Worm (Caenorhabditis elegans): ENCODE measurements around the gene fbxb-62.
A peak's percentile ranks its signal among the peaks of the same experiment; 100 is the strongest.

fbxb-62 gene

DNA sequence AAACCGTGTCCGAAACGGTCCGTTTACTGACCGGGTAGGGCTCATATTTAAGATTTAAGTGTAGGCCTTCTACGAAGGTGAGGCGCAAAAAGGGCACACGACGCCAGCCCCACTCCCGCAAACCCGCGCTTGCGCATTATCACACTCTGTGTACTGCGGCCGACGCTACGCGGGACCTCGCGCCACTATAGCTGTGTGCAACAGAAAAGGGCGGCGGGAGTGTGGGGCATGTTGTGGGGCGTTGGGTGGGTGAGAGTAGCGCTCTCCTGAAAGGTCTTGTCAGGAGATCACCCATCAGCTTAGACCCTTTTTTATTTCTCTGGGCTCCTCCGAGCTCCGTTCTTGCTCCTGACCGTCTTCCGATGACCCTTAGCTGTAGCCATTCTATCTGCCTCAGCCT is 6.3 kb upstream of the fbxb-62 start:
- TF ChIP-seq flt-1 (GFP tag; IDR thresholded peaks at IDR 0.05): no peak
- no peak for TF ChIP-seq med-1 (GFP tag; optimal IDR thresholded peaks at IDR 0.05; ENCODE audit: insufficient read depth)
- TF ChIP-seq ztf-29 (GFP tag; IDR thresholded peaks at IDR 0.05): no peak
- TF ChIP-seq tab-1 (GFP tag; IDR thresholded peaks at IDR 0.05): no peak
- TF ChIP-seq klf-2 (GFP tag; conservative IDR thresholded peaks at IDR 0.05): no peak
- no peak for TF ChIP-seq ref-1 (GFP tag; conservative IDR thresholded peaks at IDR 0.05)
- no peak for TF ChIP-seq ztf-23 (GFP tag; IDR thresholded peaks at IDR 0.05)
- no peak for TF ChIP-seq T22C8.4 (GFP tag; IDR thresholded peaks at IDR 0.05)
- TF ChIP-seq cog-1 (tag; optimal IDR thresholded peaks at IDR 0.05): no peak

DNA sequence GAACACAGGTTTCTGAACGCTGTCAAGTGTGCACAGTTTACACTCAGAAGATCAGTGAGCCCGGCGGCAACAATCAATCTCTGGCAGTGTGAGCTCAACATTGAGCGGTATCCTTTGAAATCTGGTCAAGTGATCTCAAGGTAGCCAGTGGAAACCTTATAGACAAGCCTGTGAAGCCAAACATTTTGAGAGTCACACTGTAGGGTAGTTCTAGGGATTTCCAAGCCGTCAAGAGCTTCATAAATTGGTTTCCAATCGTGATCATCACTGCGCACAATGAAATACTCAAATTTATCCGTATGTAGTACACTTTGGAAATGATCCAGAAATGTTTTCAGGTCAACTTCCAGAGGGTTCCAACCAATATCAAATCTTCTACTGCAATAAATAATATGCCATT is 5.1 kb upstream of the fbxb-62 start, which contains the start of gene F55C9.15:
Gene F55C9.15, minus strand, starts transcription at position 101 of the 400 bp plus-strand sequence.
- TF ChIP-seq ztf-29 (GFP tag; IDR thresholded peaks at IDR 0.05): no peak
- TF ChIP-seq cog-1 (tag; optimal IDR thresholded peaks at IDR 0.05): no peak
- TF ChIP-seq ref-1 (GFP tag; conservative IDR thresholded peaks at IDR 0.05): no peak
- no peak for TF ChIP-seq med-1 (GFP tag; optimal IDR thresholded peaks at IDR 0.05; ENCODE audit: insufficient read depth)
- no peak for TF ChIP-seq T22C8.4 (GFP tag; IDR thresholded peaks at IDR 0.05)
- no peak for TF ChIP-seq ztf-23 (GFP tag; IDR thresholded peaks at IDR 0.05)
- TF ChIP-seq flt-1 (GFP tag; IDR thresholded peaks at IDR 0.05): no peak
- no peak for TF ChIP-seq tab-1 (GFP tag; IDR thresholded peaks at IDR 0.05)
- no peak for TF ChIP-seq klf-2 (GFP tag; conservative IDR thresholded peaks at IDR 0.05)

DNA sequence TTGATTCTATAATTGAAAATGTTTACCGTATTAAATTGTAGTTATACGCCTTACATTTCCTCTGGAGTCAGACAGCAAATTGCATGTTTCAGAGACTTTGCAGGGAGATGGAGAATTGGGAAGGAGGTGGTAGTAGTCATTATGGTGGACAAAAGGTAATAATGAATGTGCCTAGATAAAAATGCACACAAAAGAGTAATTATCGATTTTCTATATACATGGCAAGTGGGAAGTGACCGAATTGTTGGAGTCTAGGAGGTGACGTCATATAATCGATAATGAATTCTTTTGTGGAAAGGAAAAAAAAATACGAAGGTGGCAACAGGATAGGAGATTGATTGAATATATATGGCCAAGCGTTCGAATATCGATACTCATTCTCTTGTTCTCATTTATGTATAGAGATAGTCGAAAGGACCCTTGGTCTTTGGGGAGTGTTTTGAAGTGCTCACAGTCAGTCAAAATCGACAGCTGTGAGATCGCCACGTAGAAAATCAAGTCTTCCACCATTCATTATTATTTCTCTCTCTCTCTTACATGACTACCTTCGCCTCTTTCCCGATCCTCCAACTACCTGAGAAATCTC is 1.8 kb upstream of the fbxb-62 start, which contains the start of the genes fbxb-63 and fbxb-61:
Gene fbxb-63, minus strand, starts transcription at position 142 of the 586 bp plus-strand sequence.
Gene fbxb-61, plus strand, starts transcription at position 536 of the 586 bp plus-strand sequence.
- TF ChIP-seq T22C8.4 (GFP tag; IDR thresholded peaks at IDR 0.05): peak; percentile 63; the same call in 1 of the 2 replicates
- no peak for TF ChIP-seq med-1 (GFP tag; optimal IDR thresholded peaks at IDR 0.05; ENCODE audit: insufficient read depth)
- no peak for TF ChIP-seq ztf-23 (GFP tag; IDR thresholded peaks at IDR 0.05)

DNA sequence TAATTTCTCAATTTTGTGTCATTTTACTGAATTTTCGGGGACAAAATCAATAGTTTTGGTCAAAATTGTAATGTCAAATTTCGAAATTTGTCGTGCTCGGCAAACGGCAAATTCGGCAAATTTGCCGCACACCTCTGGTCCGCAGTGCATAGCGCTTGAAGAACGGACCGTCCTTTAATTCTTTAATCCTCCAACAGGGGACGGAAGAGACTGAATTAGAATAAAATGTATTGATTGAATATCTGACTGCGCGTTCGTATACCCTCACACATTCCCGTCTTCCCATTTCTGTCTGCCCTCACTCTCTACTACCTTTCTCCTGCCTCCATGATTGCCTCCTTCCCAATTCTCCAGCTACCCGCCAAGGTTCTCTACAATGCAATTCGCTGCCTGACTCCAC is 2.6 kb downstream of the fbxb-62 start, which contains the start of gene F55C9.14:
Gene F55C9.14, plus strand, starts transcription at position 301 of the 400 bp plus-strand sequence.
- TF ChIP-seq klf-2 (GFP tag; conservative IDR thresholded peaks at IDR 0.05): no peak
- no peak for TF ChIP-seq ztf-29 (GFP tag; IDR thresholded peaks at IDR 0.05)
- TF ChIP-seq cog-1 (tag; optimal IDR thresholded peaks at IDR 0.05): no peak

DNA sequence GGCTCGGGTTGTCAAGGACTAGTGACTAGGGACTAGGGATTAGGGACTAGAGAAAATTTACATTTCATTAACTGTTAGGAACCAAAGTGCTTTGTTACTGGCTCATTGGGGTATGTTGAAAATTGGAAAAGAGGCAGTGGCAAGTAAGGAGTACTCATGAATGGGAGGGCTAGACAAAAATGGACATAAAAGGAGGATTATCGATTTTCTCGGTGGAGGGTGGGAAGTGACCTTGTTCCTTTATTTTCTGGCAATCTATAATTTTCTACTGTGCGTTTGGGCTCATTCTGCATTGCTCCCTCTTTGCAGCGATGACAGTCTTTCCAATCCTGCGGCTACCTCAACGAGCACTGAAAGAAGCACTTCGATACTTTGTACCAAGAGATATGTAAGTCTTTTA is 4.3 kb downstream of the fbxb-62 start, which contains the start of gene fbxb-60:
Gene fbxb-60, plus strand, starts transcription at position 301 of the 400 bp plus-strand sequence.
- TF ChIP-seq ztf-23 (GFP tag; IDR thresholded peaks at IDR 0.05): no peak
- no peak for TF ChIP-seq med-1 (GFP tag; optimal IDR thresholded peaks at IDR 0.05; ENCODE audit: insufficient read depth)
- no peak for TF ChIP-seq tab-1 (GFP tag; IDR thresholded peaks at IDR 0.05)
- TF ChIP-seq ref-1 (GFP tag; conservative IDR thresholded peaks at IDR 0.05): no peak
- TF ChIP-seq T22C8.4 (GFP tag; IDR thresholded peaks at IDR 0.05): peak; percentile 53; the same call in 1 of the 2 replicates

DNA sequence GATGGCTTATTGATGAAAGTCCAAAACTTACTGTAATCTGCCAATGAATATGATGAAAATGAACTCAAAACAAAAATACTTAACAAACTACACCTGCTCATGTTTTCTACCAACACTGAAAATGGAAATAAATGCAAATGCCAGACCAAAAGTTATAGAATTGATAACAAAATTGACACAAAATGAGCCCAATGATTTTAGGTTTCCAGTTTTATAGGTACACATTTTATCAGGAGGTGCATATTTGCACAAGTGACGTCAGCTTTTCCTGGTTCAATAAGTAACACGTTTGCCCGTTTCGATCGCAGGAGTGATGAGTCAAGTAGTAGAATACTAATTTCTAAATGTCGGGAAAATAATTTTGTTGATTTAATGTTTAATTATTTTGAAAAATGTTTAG is 5.1 kb downstream of the fbxb-62 start, which contains the start of gene F55C9.6:
Gene F55C9.6, minus strand, starts transcription at position 101 of the 400 bp plus-strand sequence.
- TF ChIP-seq klf-2 (GFP tag; conservative IDR thresholded peaks at IDR 0.05) (no peak), med-1 (GFP tag; optimal IDR thresholded peaks at IDR 0.05; ENCODE audit: insufficient read depth) (no peak), tab-1 (GFP tag; IDR thresholded peaks at IDR 0.05) (no peak), ztf-29 (GFP tag; IDR thresholded peaks at IDR 0.05) (no peak), flt-1 (GFP tag; IDR thresholded peaks at IDR 0.05) (no peak), ref-1 (GFP tag; conservative IDR thresholded peaks at IDR 0.05) (no peak)

DNA sequence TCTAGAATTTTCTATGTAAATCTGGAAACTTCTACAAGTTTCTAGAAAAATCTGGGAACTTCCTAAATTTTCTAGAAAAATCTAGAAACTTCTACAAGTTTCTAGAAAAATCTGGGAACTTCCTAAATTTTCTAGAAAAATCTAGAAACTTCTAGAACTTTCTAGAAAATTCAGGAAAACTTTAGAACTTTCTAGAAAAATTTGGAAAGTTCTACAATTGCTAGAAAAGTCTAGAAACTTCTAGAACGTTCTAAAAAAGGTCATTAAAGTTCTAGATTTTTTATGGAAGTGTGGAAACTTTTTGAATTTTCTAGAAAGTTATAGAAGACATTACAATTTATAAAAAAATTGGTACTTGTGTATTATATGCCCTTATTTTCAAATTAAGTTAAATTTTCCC is 8.8 kb downstream of the fbxb-62 start, which contains the start of gene F55C9.5:
Gene F55C9.5, minus strand, starts transcription at position 101 of the 400 bp plus-strand sequence.
- no peak for TF ChIP-seq ref-1 (GFP tag; conservative IDR thresholded peaks at IDR 0.05)
- TF ChIP-seq klf-2 (GFP tag; conservative IDR thresholded peaks at IDR 0.05): no peak
- no peak for TF ChIP-seq med-1 (GFP tag; optimal IDR thresholded peaks at IDR 0.05; ENCODE audit: insufficient read depth)
- TF ChIP-seq ztf-29 (GFP tag; IDR thresholded peaks at IDR 0.05): no peak
- no peak for TF ChIP-seq tab-1 (GFP tag; IDR thresholded peaks at IDR 0.05)

DNA sequence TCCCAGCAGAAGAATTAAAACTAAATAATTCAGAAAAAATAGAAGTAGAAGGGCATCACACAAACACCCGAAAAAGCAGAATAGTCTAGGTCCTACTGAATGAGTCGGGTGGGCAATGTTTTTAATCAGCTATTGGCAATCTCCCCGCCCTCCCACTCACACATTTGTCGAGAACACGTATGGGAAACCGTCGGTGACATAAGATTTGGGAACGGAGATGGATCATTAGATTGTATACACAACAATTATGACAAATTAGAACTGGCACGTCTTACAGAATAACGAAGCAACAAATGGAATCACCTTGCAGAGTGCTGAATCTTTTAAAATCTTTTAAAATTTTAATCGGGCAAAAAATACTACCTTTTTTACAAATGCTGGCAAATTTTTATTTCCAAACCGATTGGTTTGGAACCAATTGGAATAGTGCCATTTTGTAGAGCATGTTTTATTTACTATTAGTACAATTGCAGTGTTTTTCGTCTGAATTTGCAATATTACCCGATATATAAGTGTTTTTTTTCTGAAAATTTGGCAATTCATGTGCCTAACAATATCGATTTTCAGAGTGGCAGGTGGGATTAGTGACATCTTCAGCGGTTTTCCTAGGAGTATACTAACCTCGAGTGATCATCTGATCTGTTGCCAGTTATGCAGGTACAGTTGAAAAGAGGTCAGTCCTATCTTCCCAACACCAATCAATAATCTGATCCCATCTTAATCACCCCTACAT is 13.6 kb downstream of the fbxb-62 start, which contains the start of the genes F55C9.3 and fbxb-57:
Gene F55C9.3, minus strand, starts transcription at position 101 of the 733 bp plus-strand sequence.
Gene fbxb-57, plus strand, starts transcription at position 683 of the 733 bp plus-strand sequence.
- TF ChIP-seq tab-1 (GFP tag; IDR thresholded peaks at IDR 0.05): no peak
- no peak for TF ChIP-seq ref-1 (GFP tag; conservative IDR thresholded peaks at IDR 0.05)
- no peak for TF ChIP-seq ztf-29 (GFP tag; IDR thresholded peaks at IDR 0.05)

DNA sequence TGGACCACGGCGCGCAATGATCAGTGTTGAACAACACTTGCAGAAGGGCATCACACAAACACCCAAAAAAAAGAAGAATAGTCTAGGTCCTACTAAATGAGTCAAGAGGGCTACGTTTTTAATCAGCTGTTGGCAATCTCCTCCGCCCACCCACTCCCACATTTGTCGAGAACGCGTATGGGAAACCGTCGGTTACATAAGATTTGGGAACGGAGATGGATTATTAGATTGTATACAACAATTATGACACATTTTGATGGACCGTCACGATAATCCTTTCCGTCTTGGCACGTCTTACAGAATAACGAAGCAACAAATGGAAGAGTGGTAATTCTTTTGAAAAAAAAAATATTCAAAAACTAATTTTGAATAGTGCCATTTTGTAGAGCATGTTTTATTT is 15.9 kb downstream of the fbxb-62 start:
- TF ChIP-seq ref-1 (GFP tag; conservative IDR thresholded peaks at IDR 0.05) (no peak), flt-1 (GFP tag; IDR thresholded peaks at IDR 0.05) (no peak), med-1 (GFP tag; optimal IDR thresholded peaks at IDR 0.05; ENCODE audit: insufficient read depth) (no peak), ztf-23 (GFP tag; IDR thresholded peaks at IDR 0.05) (no peak), cog-1 (tag; optimal IDR thresholded peaks at IDR 0.05) (no peak), ztf-29 (GFP tag; IDR thresholded peaks at IDR 0.05) (no peak), tab-1 (GFP tag; IDR thresholded peaks at IDR 0.05) (no peak), T22C8.4 (GFP tag; IDR thresholded peaks at IDR 0.05) (no peak), klf-2 (GFP tag; conservative IDR thresholded peaks at IDR 0.05) (no peak)

DNA sequence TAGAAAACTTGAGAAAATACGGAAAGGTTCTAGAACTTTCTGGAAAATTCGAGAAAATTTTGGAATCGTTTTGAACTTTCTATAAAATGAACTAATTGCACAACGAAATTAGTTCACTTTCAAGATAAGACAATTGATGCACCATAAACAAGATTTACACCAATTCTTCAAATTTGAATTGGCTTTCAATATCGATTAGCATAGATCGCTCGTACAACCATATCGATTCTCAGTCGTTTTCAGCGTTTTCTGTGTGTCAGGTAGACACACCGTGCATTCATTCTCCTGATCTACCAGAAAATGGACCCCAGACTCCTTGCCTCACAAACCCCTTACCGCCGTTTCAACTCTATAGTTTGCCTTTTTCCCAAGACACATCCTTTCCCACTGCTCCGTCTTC is 19.5 kb downstream of the fbxb-62 start, which contains the start of gene fbxb-117:
Gene fbxb-117, plus strand, starts transcription at position 301 of the 400 bp plus-strand sequence.
- no peak for TF ChIP-seq cog-1 (tag; optimal IDR thresholded peaks at IDR 0.05)
- no peak for TF ChIP-seq tab-1 (GFP tag; IDR thresholded peaks at IDR 0.05)
- no peak for TF ChIP-seq ztf-23 (GFP tag; IDR thresholded peaks at IDR 0.05)
- no peak for TF ChIP-seq med-1 (GFP tag; optimal IDR thresholded peaks at IDR 0.05; ENCODE audit: insufficient read depth)
- no peak for TF ChIP-seq ztf-29 (GFP tag; IDR thresholded peaks at IDR 0.05)

All from whole organism, midembryonic.